Worm (Caenorhabditis elegans) whole organism, L3 larva: ENCODE results near the gene R08A2.9.

Experiments
- R02D3.7 ChIP-seq: fragments of 150-350 bp; optimal IDR thresholded peaks from 2 replicates; lab custom pipeline; 2014; ENCODE audit warnings: missing biosample characterization, missing genetic modification characterization
- ZK546.5 ChIP-seq: sonication (generic microtip); optimal IDR thresholded peaks from 2 replicates; lab custom pipeline; 2017; ENCODE audit warnings: missing biosample characterization, missing genetic modification characterization
- aly-2 ChIP-seq: fragments of 150-350 bp; optimal IDR thresholded peaks from 2 replicates; lab custom pipeline; 2014; ENCODE audit warnings: missing biosample characterization, missing genetic modification characterization
- ama-1 ChIP-seq: fragments of 150-350 bp; optimal IDR thresholded peaks from 2 replicates; lab custom pipeline; 2018
- ceh-16 ChIP-seq: sonication (generic microtip); optimal IDR thresholded peaks from 2 replicates; lab custom pipeline; 2017; ENCODE audit warnings: missing biosample characterization, missing genetic modification characterization
- ceh-28 ChIP-seq: fragments of 150-350 bp; optimal IDR thresholded peaks from 2 replicates; lab custom pipeline; 2014; ENCODE audit warnings: missing biosample characterization, missing genetic modification reagents, missing genetic modification characterization
- ceh-82 ChIP-seq: fragments of 150-350 bp; optimal IDR thresholded peaks from 2 replicates; lab custom pipeline; 2014; ENCODE audit warnings: missing biosample characterization, missing genetic modification characterization
- ceh-9 ChIP-seq: sonication (generic microtip); optimal IDR thresholded peaks from 2 replicates; lab custom pipeline; 2018; ENCODE audit warnings: missing biosample characterization, missing genetic modification characterization
- daf-12 ChIP-seq: fragments of 150-350 bp; optimal IDR thresholded peaks from 2 replicates; lab custom pipeline; 2014; ENCODE audit warnings: missing biosample characterization, missing genetic modification reagents, missing genetic modification characterization
- egl-27 ChIP-seq: sonication (generic microtip); optimal IDR thresholded peaks from 4 replicates; lab custom pipeline; 2017; ENCODE audit warnings: missing biosample characterization, missing genetic modification reagents, missing genetic modification characterization
- egl-5 ChIP-seq: fragments of 150-350 bp; optimal IDR thresholded peaks from 2 replicates; lab custom pipeline; 2017; ENCODE audit warnings: missing biosample characterization, missing genetic modification reagents, missing genetic modification characterization, inconsistent platforms
- elt-1 ChIP-seq: fragments of 150-350 bp; optimal IDR thresholded peaks from 2 replicates; lab custom pipeline; 2014; ENCODE audit warnings: missing biosample characterization, missing genetic modification characterization
- elt-2 ChIP-seq: sonication (generic microtip); optimal IDR thresholded peaks from 2 replicates; lab custom pipeline; 2016; ENCODE audit warnings: missing genetic modification reagents, mild to moderate bottlenecking, missing genetic modification characterization, missing compliant biosample characterization
- elt-3 ChIP-seq, 3 experiments: fragments of 150-350 bp in 1 of 3; sonication (generic microtip) in 2 of 3; optimal IDR thresholded peaks; 2 replicates in 2 of 3; 4 replicates in 1 of 3; lab custom pipeline; 2014 to 2017; ENCODE audit warnings: missing biosample characterization in 3 of 3, missing genetic modification characterization in 3 of 3
- eor-1 ChIP-seq, 2 experiments: fragments of 150-350 bp; optimal IDR thresholded peaks; 2 replicates each; lab custom pipeline; 2014 to 2018; ENCODE audit warnings: missing biosample characterization in 2 of 2, missing genetic modification characterization in 2 of 2
- fkh-10 ChIP-seq: sonication (generic microtip); optimal IDR thresholded peaks from 2 replicates; lab custom pipeline; 2017; ENCODE audit warnings: missing biosample characterization, missing genetic modification reagents, missing genetic modification characterization
- fkh-2 ChIP-seq: fragments of 150-350 bp; optimal IDR thresholded peaks from 2 replicates; lab custom pipeline; 2014; ENCODE audit warnings: missing biosample characterization, missing genetic modification reagents, missing genetic modification characterization
- fos-1 ChIP-seq: fragments of 150-350 bp; optimal IDR thresholded peaks from 2 replicates; lab custom pipeline; 2014; ENCODE audit warnings: missing biosample characterization, missing genetic modification characterization
- hmg-11 ChIP-seq: sonication (generic microtip); optimal IDR thresholded peaks from 2 replicates; lab custom pipeline; 2016; ENCODE audit warnings: missing genetic modification characterization, missing compliant biosample characterization
- jun-1 ChIP-seq: fragments of 150-350 bp; optimal IDR thresholded peaks from 2 replicates; lab custom pipeline; 2014; ENCODE audit warnings: missing biosample characterization, missing genetic modification reagents, missing genetic modification characterization
- lin-15B ChIP-seq: fragments of 150-350 bp; optimal IDR thresholded peaks from 2 replicates; lab custom pipeline; 2014; ENCODE audit warnings: missing biosample characterization, missing genetic modification characterization
- lin-39 ChIP-seq: fragments of 150-350 bp; optimal IDR thresholded peaks from 2 replicates; lab custom pipeline; 2018; ENCODE audit warnings: missing biosample characterization, missing genetic modification reagents, missing genetic modification characterization
- lsy-12 ChIP-seq: sonication (generic microtip); optimal IDR thresholded peaks from 2 replicates; lab custom pipeline; 2016; ENCODE audit warnings: mild to moderate bottlenecking, missing genetic modification characterization, missing compliant biosample characterization
- mdl-1 ChIP-seq: fragments of 150-350 bp; optimal IDR thresholded peaks from 2 replicates; lab custom pipeline; 2014; ENCODE audit warnings: missing biosample characterization, missing genetic modification characterization
- mml-1 ChIP-seq: fragments of 150-350 bp; sonication (generic microtip); optimal IDR thresholded peaks from 3 replicates; lab custom pipeline; 2014; ENCODE audit warnings: missing biosample characterization, missing genetic modification characterization
- nfya-1 ChIP-seq: sonication (generic microtip); optimal IDR thresholded peaks from 2 replicates; lab custom pipeline; 2017; ENCODE audit warnings: missing genetic modification characterization, mild to moderate bottlenecking, missing compliant biosample characterization, antibody characterized with exemption, moderate library complexity; ENCODE audit not compliant: insufficient read depth
- nhr-11 ChIP-seq: fragments of 150-350 bp; optimal IDR thresholded peaks from 2 replicates; lab custom pipeline; 2014; ENCODE audit warnings: missing biosample characterization, missing genetic modification characterization
- nhr-12 ChIP-seq: fragments of 150-350 bp; optimal IDR thresholded peaks from 2 replicates; lab custom pipeline; 2014; ENCODE audit warnings: missing biosample characterization, missing genetic modification characterization
- nhr-23 ChIP-seq: fragments of 150-350 bp; optimal IDR thresholded peaks from 2 replicates; lab custom pipeline; 2014; ENCODE audit warnings: missing biosample characterization, missing genetic modification reagents, missing genetic modification characterization
- nhr-237 ChIP-seq: fragments of 150-350 bp; optimal IDR thresholded peaks from 2 replicates; lab custom pipeline; 2014; ENCODE audit warnings: missing biosample characterization, missing genetic modification characterization
- nhr-25 ChIP-seq: sonication (generic microtip); optimal IDR thresholded peaks from 2 replicates; lab custom pipeline; 2017; ENCODE audit warnings: missing biosample characterization, missing genetic modification characterization
- nhr-28 ChIP-seq: fragments of 150-350 bp; optimal IDR thresholded peaks from 2 replicates; lab custom pipeline; 2014; ENCODE audit warnings: missing biosample characterization, missing genetic modification characterization
- nhr-43 ChIP-seq: sonication (generic microtip); optimal IDR thresholded peaks from 2 replicates; lab custom pipeline; 2016; ENCODE audit warnings: mild to moderate bottlenecking, missing genetic modification characterization, missing compliant biosample characterization; ENCODE audit not compliant: poor library complexity, severe bottlenecking
- nhr-67 ChIP-seq: fragments of 150-350 bp; optimal IDR thresholded peaks from 2 replicates; lab custom pipeline; 2014; ENCODE audit warnings: missing biosample characterization, missing genetic modification characterization
- nhr-76 ChIP-seq: fragments of 150-350 bp; sonication (generic microtip); optimal IDR thresholded peaks from 5 replicates; lab custom pipeline; 2014; ENCODE audit warnings: missing biosample characterization, missing genetic modification characterization
- nhr-77 ChIP-seq: fragments of 150-350 bp; optimal IDR thresholded peaks from 2 replicates; lab custom pipeline; 2014; ENCODE audit warnings: missing biosample characterization, missing genetic modification characterization
- pha-4 ChIP-seq: fragments of 150-350 bp; optimal IDR thresholded peaks from 2 replicates; lab custom pipeline; 2014; ENCODE audit warnings: missing biosample characterization, missing genetic modification reagents, missing genetic modification characterization
- pqm-1 ChIP-seq: fragments of 150-350 bp; optimal IDR thresholded peaks from 2 replicates; lab custom pipeline; 2017; ENCODE audit warnings: missing biosample characterization, missing genetic modification characterization, inconsistent platforms
- sea-2 ChIP-seq: fragments of 150-350 bp; sonication (generic microtip); optimal IDR thresholded peaks from 4 replicates; lab custom pipeline; 2014; ENCODE audit warnings: missing biosample characterization, missing genetic modification reagents, missing genetic modification characterization
- skn-1 ChIP-seq: fragments of 150-350 bp; optimal IDR thresholded peaks from 2 replicates; lab custom pipeline; 2014; ENCODE audit warnings: missing biosample characterization, missing genetic modification characterization
- snpc-4 ChIP-seq: fragments of 150-350 bp; optimal IDR thresholded peaks from 2 replicates; lab custom pipeline; 2014; ENCODE audit warnings: missing biosample characterization, missing genetic modification characterization
- tbx-2 ChIP-seq: sonication (generic microtip); optimal IDR thresholded peaks from 2 replicates; lab custom pipeline; 2016; ENCODE audit warnings: mild to moderate bottlenecking, missing genetic modification characterization, missing compliant biosample characterization
- unc-39 ChIP-seq: sonication (generic microtip); optimal IDR thresholded peaks from 4 replicates; lab custom pipeline; 2017; ENCODE audit warnings: missing biosample characterization, missing genetic modification characterization
- unc-62 ChIP-seq: fragments of 150-350 bp; sonication (generic microtip); optimal IDR thresholded peaks from 4 replicates; lab custom pipeline; 2014; ENCODE audit warnings: missing biosample characterization, missing genetic modification reagents, missing genetic modification characterization
- zag-1 ChIP-seq: fragments of 150-350 bp; optimal IDR thresholded peaks from 2 replicates; lab custom pipeline; 2014; ENCODE audit warnings: missing biosample characterization, missing genetic modification characterization
- ztf-11 ChIP-seq: fragments of 150-350 bp; optimal IDR thresholded peaks from 2 replicates; lab custom pipeline; 2014; ENCODE audit warnings: missing biosample characterization, missing genetic modification characterization
- ztf-4 ChIP-seq: fragments of 150-350 bp; optimal IDR thresholded peaks from 2 replicates; lab custom pipeline; 2014; ENCODE audit warnings: missing biosample characterization, missing genetic modification characterization

Gene R08A2.9

DNA sequence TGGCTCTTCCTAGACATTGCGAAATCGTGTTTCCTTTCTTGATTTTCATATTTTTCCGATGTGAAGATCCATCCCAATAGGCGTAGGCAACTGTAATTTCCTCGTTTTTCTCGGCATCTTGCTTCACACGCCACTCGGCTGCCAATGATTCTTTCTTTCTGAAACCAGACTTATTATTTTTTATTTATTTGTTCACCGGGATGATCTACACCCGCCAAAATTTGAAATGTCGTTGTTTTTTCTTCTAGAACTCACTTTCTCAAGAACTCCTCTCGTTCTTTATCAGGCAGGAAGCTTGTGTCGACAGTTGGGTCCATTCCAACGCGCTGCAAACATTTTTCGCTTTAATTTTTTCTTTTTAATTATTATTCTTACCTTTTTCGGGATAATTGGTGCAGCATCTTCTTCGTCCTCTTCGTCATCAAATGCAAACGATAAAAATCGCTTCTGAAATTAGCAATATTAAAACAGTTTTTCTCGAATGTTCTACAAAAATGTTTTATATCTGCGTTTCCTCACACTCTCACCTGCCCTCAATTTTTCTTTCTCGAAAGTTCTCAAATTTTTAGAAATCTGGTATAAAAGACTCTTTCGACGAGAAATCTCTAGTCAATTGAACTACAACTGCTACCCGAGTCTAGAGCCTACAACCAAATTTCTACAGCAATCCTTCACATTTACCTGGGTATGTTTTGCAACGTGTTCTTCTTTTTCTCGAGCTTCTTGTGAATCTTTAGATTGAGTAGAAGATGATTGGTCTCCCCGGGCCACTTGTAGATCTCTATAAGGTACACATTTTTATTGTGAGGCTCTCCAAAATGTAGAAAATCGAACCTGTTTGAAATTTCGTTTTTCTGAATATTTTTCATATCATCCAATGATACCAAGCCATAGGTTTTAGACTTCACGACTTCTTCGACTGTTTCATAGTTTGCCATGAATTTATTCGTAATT, 23.4 kb upstream of the R08A2.9 start, which contains the start of gene hsp-90:
hsp-90 (plus strand) TSS at position 560 of the 954 bp plus-strand sequence.
- TF ChIP-seq elt-2 (tag; lab: Kevin White, UChicago) (peak; percentile 6), nhr-23 (tag; lab: Kevin White, UChicago) (peak; percentile 9), nhr-25 (peak; percentile 23), ama-1 (peak; percentile 47), pha-4 (tag; lab: Kevin White, UChicago) (no peak), hmg-11 (tag; lab: Kevin White, UChicago) (no peak)

DNA sequence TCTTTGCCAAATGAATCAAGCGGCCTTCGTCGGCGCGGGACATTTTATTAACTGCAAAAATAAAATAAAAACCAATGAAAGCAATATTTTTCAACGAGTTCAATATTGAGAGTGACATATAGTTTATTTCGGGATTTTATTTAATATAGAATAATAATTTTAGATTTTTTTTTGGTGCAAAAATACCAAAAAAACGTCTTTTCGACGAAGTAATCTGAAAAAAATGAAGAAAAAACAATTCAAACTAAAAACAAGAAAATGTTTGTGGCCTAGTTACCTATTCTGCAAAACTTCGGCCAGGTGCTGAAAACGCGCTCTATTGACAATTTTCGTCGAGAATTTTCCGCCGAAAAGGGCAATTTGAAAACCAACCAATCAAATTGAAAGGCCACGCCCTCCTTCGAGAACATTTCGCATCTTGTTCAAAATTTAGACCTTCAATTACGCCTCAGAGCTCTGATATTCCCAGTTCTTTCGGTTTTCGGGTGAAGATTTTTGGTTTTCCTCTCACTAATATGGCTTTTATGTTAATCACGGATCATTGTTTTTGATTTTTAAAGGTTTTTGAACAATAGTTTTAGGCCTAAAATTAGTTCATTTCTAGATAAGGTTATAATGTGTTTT, 22.5 kb upstream of the R08A2.9 start, which contains the start of gene C47E8.4:
C47E8.4 (minus strand) TSS at position 51 of the 624 bp plus-strand sequence.
- peak in 1 of 3 experiments; percentile 52 for TF ChIP-seq elt-3 (tag; optimal IDR thresholded peaks at IDR 0.05; lab: Kevin White, UChicago)
- peak; percentile 94 for TF ChIP-seq egl-5 (tag; lab: Kevin White, UChicago)
- peak; percentile 72 for TF ChIP-seq ceh-82 (tag; lab: Kevin White, UChicago)
- peak; percentile 87 for TF ChIP-seq unc-62
- peak; percentile 84 for TF ChIP-seq skn-1 (tag; lab: Kevin White, UChicago)
- TF ChIP-seq pqm-1 (tag; lab: Kevin White, UChicago) = peak; percentile 86
- peak; percentile 98 for TF ChIP-seq fkh-10 (GFP tag; lab: Kevin White, UChicago)
- TF ChIP-seq mml-1 (tag; lab: Kevin White, UChicago) = no peak
- TF ChIP-seq lsy-12 (tag; lab: Kevin White, UChicago) = peak; percentile 99
- peak; percentile 93 for TF ChIP-seq nhr-11 (tag; lab: Kevin White, UChicago)
- TF ChIP-seq ceh-16 (tag; lab: Kevin White, UChicago) = no peak
- peak; percentile 98 for TF ChIP-seq pha-4 (tag; lab: Kevin White, UChicago)
- peak; percentile 95 for TF ChIP-seq tbx-2 (tag; lab: Kevin White, UChicago)
- TF ChIP-seq unc-39 (tag; lab: Kevin White, UChicago) = no peak
- TF ChIP-seq aly-2 = no peak
- TF ChIP-seq nhr-76 = peak; percentile 66
- peak; percentile 89 for TF ChIP-seq nhr-77 (tag; lab: Kevin White, UChicago)
- no peak for TF ChIP-seq fkh-2 (tag; lab: Kevin White, UChicago)
- TF ChIP-seq ceh-9 (tag; lab: Kevin White, UChicago) = no peak
- peak; percentile 93 for TF ChIP-seq ceh-28 (tag; lab: Kevin White, UChicago)
- peak; percentile 89 for TF ChIP-seq R02D3.7 (tag; lab: Kevin White, UChicago)
- TF ChIP-seq hmg-11 (tag; lab: Kevin White, UChicago) = peak; percentile 83
- TF ChIP-seq ama-1 = peak; percentile 91
- TF ChIP-seq nfya-1 (tag; lab: Kevin White, UChicago) = peak; percentile 100
- TF ChIP-seq sea-2 (GFP tag; lab: Kevin White, UChicago) = no peak
- peak; percentile 93 for TF ChIP-seq lin-39 (tag; lab: Kevin White, UChicago)
- peak in 1 of 2 experiments; percentile 82 for TF ChIP-seq eor-1 (tag; optimal IDR thresholded peaks at IDR 0.05; lab: Kevin White, UChicago)
- peak; percentile 98 for TF ChIP-seq jun-1
- peak; percentile 100 for TF ChIP-seq lin-15B (tag; lab: Kevin White, UChicago)
- no peak for TF ChIP-seq nhr-12 (tag; lab: Kevin White, UChicago)
- peak; percentile 67 for TF ChIP-seq fos-1 (tag; lab: Kevin White, UChicago)
- TF ChIP-seq nhr-67 (tag; lab: Kevin White, UChicago) = peak; percentile 19
- peak; percentile 66 for TF ChIP-seq zag-1
- peak; percentile 84 for TF ChIP-seq egl-27
- TF ChIP-seq ZK546.5 (tag; lab: Kevin White, UChicago) = peak; percentile 39
- peak; percentile 98 for TF ChIP-seq nhr-23 (tag; lab: Kevin White, UChicago)
- TF ChIP-seq snpc-4 = peak; percentile 90
- TF ChIP-seq mdl-1 = no peak
- peak; percentile 61 for TF ChIP-seq nhr-28
- TF ChIP-seq ztf-4 (tag; lab: Kevin White, UChicago) = peak; percentile 93
- peak; percentile 80 for TF ChIP-seq elt-1 (tag; lab: Kevin White, UChicago)
- peak; percentile 57 for TF ChIP-seq daf-12 (tag; lab: Kevin White, UChicago)
- TF ChIP-seq nhr-237 (tag; lab: Kevin White, UChicago) = peak; percentile 30
- TF ChIP-seq nhr-43 = peak; percentile 98
- peak; percentile 79 for TF ChIP-seq elt-2 (tag; lab: Kevin White, UChicago)
- TF ChIP-seq ztf-11 (tag; lab: Kevin White, UChicago) = no peak
- peak; percentile 98 for TF ChIP-seq nhr-25
- TF ChIP-seq, all 47 proteins: peak for 37
